Fruit fly (Drosophila melanogaster): Measurements from ENCODE around the gene CG3857.
A peak's percentile ranks its signal among the peaks of the same experiment; 100 is the strongest.

The CG3857 gene

dm6 chrX:1984175-1984973, 44.5 kb upstream of the CG3857 start (continued):
- TF ChIP-seq wek (GFP tag; optimal IDR thresholded peaks at IDR 0.05) (peak; percentile 15), Hr39 (optimal IDR thresholded peaks at IDR 0.05) (no peak), CG10654 (GFP tag; optimal IDR thresholded peaks at IDR 0.05) (peak; percentile 35), knrl (GFP tag; IDR thresholded peaks at IDR 0.05; ENCODE audit: partially characterized antibody) (no peak), B-H1 (GFP tag; IDR thresholded peaks at IDR 0.05) (peak; percentile 64), CG8359 (GFP tag; optimal IDR thresholded peaks at IDR 0.05; ENCODE audit: borderline replicate concordance) (peak; percentile 57), D19B (GFP tag; optimal IDR thresholded peaks at IDR 0.05) (peak; percentile 24), Lhr (GFP tag; optimal IDR thresholded peaks at IDR 0.05) (peak; percentile 58), ro (GFP tag; IDR thresholded peaks at IDR 0.05) (peak; percentile 29; the same call in 1 of the 2 replicates), CG12744 (GFP tag; optimal IDR thresholded peaks at IDR 0.05) (no peak), Opbp (GFP tag; IDR thresholded peaks at IDR 0.05; ENCODE audit: partially characterized antibody) (no peak), jing (GFP tag; optimal IDR thresholded peaks at IDR 0.05) (peak; percentile 84), Xrp1 (GFP tag; IDR thresholded peaks at IDR 0.05) (peak; percentile 63; the same call in 1 of the 2 replicates), lov (optimal IDR thresholded peaks at IDR 0.05) (no peak), lov (GFP tag; IDR thresholded peaks at IDR 0.05) (no peak), CG4328 (GFP tag; optimal IDR thresholded peaks at IDR 0.05) (peak; percentile 38), phol (tag; optimal IDR thresholded peaks at IDR 0.05) (peak; percentile 86), CG6765 (GFP tag; optimal IDR thresholded peaks at IDR 0.05) (no peak), CG7987 (GFP tag; optimal IDR thresholded peaks at IDR 0.05) (no peak), seq (GFP tag; IDR thresholded peaks at IDR 0.05) (peak; percentile 85), dmrt99B (tag; optimal IDR thresholded peaks at IDR 0.05) (peak; percentile 90), Side (GFP tag; optimal IDR thresholded peaks at IDR 0.05) (peak; percentile 2), CkIIα-i1 (GFP tag; IDR thresholded peaks at IDR 0.05) (0 out of 2 replicates have a peak, but pooled peaks have one; percentile 4), CG9609 (GFP tag; optimal IDR thresholded peaks at IDR 0.05) (peak; percentile 85), CG18476 (GFP tag; optimal IDR thresholded peaks at IDR 0.05) (peak; percentile 67), CG4282 (GFP tag; optimal IDR thresholded peaks at IDR 0.05) (no peak), C15 (GFP tag; IDR thresholded peaks at IDR 0.05) (no peak), nmo (GFP tag; optimal IDR thresholded peaks at IDR 0.05) (peak; percentile 89), hb (GFP tag; IDR thresholded peaks at IDR 0.05; ENCODE audit: partially characterized antibody) (no peak), vnd (GFP tag; IDR thresholded peaks at IDR 0.05; ENCODE audit: partially characterized antibody) (no peak), slp2 (GFP tag; optimal IDR thresholded peaks at IDR 0.05) (peak; percentile 67), CG2678 (tag; optimal IDR thresholded peaks at IDR 0.05) (peak; percentile 88), CG6813 (GFP tag; optimal IDR thresholded peaks at IDR 0.05) (peak; percentile 37), hbn (GFP tag; IDR thresholded peaks at IDR 0.05; ENCODE audit: partially characterized antibody) (no peak), pan (optimal IDR thresholded peaks at IDR 0.05) (no peak), pan (GFP tag; optimal IDR thresholded peaks at IDR 0.05 in 1 of 2, IDR thresholded peaks at IDR 0.05 in 1 of 2) (peak in 1 of 2 experiments; percentile 80), Dip3 (GFP tag; optimal IDR thresholded peaks at IDR 0.05) (peak; percentile 69), vfl (GFP tag; optimal IDR thresholded peaks at IDR 0.05) (no peak), stwl (tag; optimal IDR thresholded peaks at IDR 0.05) (no peak), corto (GFP tag; optimal IDR thresholded peaks at IDR 0.05) (no peak), klu (GFP tag; IDR thresholded peaks at IDR 0.05) (peak; percentile 59; the same call in 1 of the 2 replicates), CG14667 (GFP tag; IDR thresholded peaks at IDR 0.05) (peak; percentile 73), ranshi (GFP tag; IDR thresholded peaks at IDR 0.05) (peak; percentile 44; the same call in 1 of the 2 replicates), fru (optimal IDR thresholded peaks at IDR 0.05) (no peak), Dip2 (GFP tag; IDR thresholded peaks at IDR 0.05) (0 out of 2 replicates have a peak, but pooled peaks have one; percentile 9), CG15073 (GFP tag; optimal IDR thresholded peaks at IDR 0.05) (no peak), eve (GFP tag; optimal IDR thresholded peaks at IDR 0.05) (no peak), ato (GFP tag; IDR thresholded peaks at IDR 0.05; ENCODE audit: partially characterized antibody) (no peak), CG31441 (GFP tag; IDR thresholded peaks at IDR 0.05) (peak; percentile 84), Deaf1 (tag; optimal IDR thresholded peaks at IDR 0.05) (peak; percentile 40)

All from whole organism, embryonic.